Worm (Caenorhabditis elegans) whole organism, young adult: ENCODE measurements around the gene glct-6.

Experiments
- attf-6 ChIP-seq: fragments of 200-800 bp; sonication (Bioruptor generic); IDR thresholded peaks from 2 replicates; pipeline ENCODE4 v1.3.6; 2022; ENCODE audit warnings: missing genetic modification reagents, missing genetic modification characterization, missing compliant biosample characterization
- ceh-100 ChIP-seq: fragments of 200-800 bp; sonication (Bioruptor generic); IDR thresholded peaks from 2 replicates; pipeline ENCODE4 v1.3.6; 2022; ENCODE audit warnings: missing genetic modification reagents, missing genetic modification characterization, missing compliant biosample characterization
- dpl-1 ChIP-seq: fragments of 150-350 bp; optimal IDR thresholded peaks from 2 replicates; lab custom pipeline; 2014; ENCODE audit warnings: missing biosample characterization, missing genetic modification reagents, missing genetic modification characterization
- lin-26 ChIP-seq: fragments of 200-800 bp; sonication (Bioruptor generic); IDR thresholded peaks from 2 replicates; pipeline ENCODE4 v1.3.6; 2022; ENCODE audit warnings: missing genetic modification reagents, missing genetic modification characterization, missing compliant biosample characterization
- lsy-27 ChIP-seq: sonication (generic microtip); optimal IDR thresholded peaks from 2 replicates; lab custom pipeline; 2017; ENCODE audit warnings: missing genetic modification characterization, mild to moderate bottlenecking, missing compliant biosample characterization, antibody characterized with exemption, missing genotype, borderline replicate concordance; ENCODE audit not compliant: insufficient read depth
- mes-4 ChIP-seq: sonication (generic microtip); optimal IDR thresholded peaks from 2 replicates; lab custom pipeline; 2016; ENCODE audit warnings: missing genotype, missing genetic modification characterization, missing compliant biosample characterization
- snpc-4 ChIP-seq, 5 experiments: fragments of 150-350 bp in 1 of 5; sonication (generic microtip) in 4 of 5; optimal IDR thresholded peaks; 2 replicates each; lab custom pipeline; 2014 to 2018; ENCODE audit warnings: missing genetic modification characterization in 5 of 5, missing biosample characterization in 3 of 5, antibody characterized with exemption in 2 of 5, mild to moderate bottlenecking in 2 of 5, missing compliant biosample characterization in 2 of 5, missing genotype in 2 of 5, moderate library complexity in 2 of 5, missing genetic modification reagents in 1 of 5
- unc-62 ChIP-seq: fragments of 150-350 bp; optimal IDR thresholded peaks from 2 replicates; lab custom pipeline; 2014; ENCODE audit warnings: missing biosample characterization, missing genetic modification reagents, missing genetic modification characterization
- zim-3 ChIP-seq: sonication (generic microtip); optimal IDR thresholded peaks from 2 replicates; lab custom pipeline; 2017; ENCODE audit warnings: mild to moderate bottlenecking, missing genetic modification characterization, moderate library complexity, missing compliant biosample characterization

DNA sequence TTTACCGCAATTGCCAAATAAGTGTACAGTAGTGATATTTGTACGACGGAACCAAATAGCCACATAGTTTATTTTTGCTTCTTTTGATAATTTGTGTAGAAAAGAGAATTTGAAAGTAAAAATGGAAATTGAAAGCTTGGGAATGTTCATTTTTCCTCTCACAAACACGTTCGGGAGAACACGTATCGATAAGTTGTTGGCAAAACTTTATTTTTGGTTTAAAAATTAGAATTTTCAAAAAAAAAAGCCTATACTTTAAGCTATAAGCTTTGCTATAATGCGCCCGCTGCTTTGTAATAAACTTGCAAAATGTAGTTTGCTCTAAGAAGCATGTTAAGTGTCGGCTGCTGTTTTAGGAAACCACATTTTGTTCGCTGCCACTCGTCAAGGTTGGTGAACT is 28.7 kb upstream of the glct-6 start, which contains the start of gene Y37E11AR.7:
- no peak for TF ChIP-seq dpl-1 (GFP tag; lab: Kevin White, UChicago)
- TF ChIP-seq ceh-100, result no peak
- no peak for TF ChIP-seq mes-4 (tag; lab: Kevin White, UChicago)
- no peak for TF ChIP-seq attf-6 (GFP tag; lab: Robert Waterston, UW)
- no peak for TF ChIP-seq lsy-27
- TF ChIP-seq zim-3, result no peak
- TF ChIP-seq unc-62 (GFP tag; lab: Kevin White, UChicago), result no peak
- TF ChIP-seq lin-26, result no peak
- TF ChIP-seq snpc-4 (GFP tag; optimal IDR thresholded peaks at IDR 0.05; lab: Kevin White, UChicago), result no peak
- TF ChIP-seq snpc-4 (tag; optimal IDR thresholded peaks at IDR 0.05; lab: Kevin White, UChicago), result no peak
